Fruit fly (Drosophila melanogaster) whole organism, embryonic: ENCODE results near the gene CG2816.

Experiments
- CG10979 ChIP-seq: fragments of 200-800 bp; sonication (Bioruptor generic); optimal IDR thresholded peaks from 2 replicates; lab custom pipeline; 2018; ENCODE audit warnings: missing biosample characterization, mild to moderate bottlenecking, missing genetic modification characterization, moderate library complexity
- CG11695 ChIP-seq: fragments of 200-800 bp; sonication (Bioruptor generic); IDR thresholded peaks from 3 replicates; pipeline ENCODE4 v1.3.6; 2022; ENCODE audit warnings: missing biosample characterization, missing genetic modification characterization
- CG13296 ChIP-seq: fragments of 200-800 bp; sonication (Bioruptor generic); optimal IDR thresholded peaks from 3 replicates; lab custom pipeline; 2018; ENCODE audit warnings: missing biosample characterization, mild to moderate bottlenecking, missing genetic modification characterization
- CG17186 ChIP-seq: fragments of 200-800 bp; sonication (Bioruptor generic); optimal IDR thresholded peaks from 3 replicates; lab custom pipeline; 2017; ENCODE audit warnings: missing biosample characterization, missing genetic modification reagents, missing genetic modification characterization
- CG17802 ChIP-seq: fragments of 200-800 bp; sonication (Bioruptor generic); optimal IDR thresholded peaks from 2 replicates; lab custom pipeline; 2018; ENCODE audit warnings: missing biosample characterization, mild to moderate bottlenecking, missing genetic modification characterization, moderate library complexity
- CG1792 ChIP-seq: fragments of 200-800 bp; sonication (Bioruptor generic); optimal IDR thresholded peaks from 2 replicates; lab custom pipeline; 2016; ENCODE audit warnings: missing biosample characterization, missing genetic modification characterization
- CG18262 ChIP-seq: fragments of 200-800 bp; optimal IDR thresholded peaks from 3 replicates; lab custom pipeline; 2019; ENCODE audit warnings: missing biosample characterization, mild to moderate bottlenecking, missing genetic modification characterization, moderate library complexity
- CG18599 ChIP-seq: fragments of 200-800 bp; sonication (Bioruptor generic); optimal IDR thresholded peaks from 3 replicates; lab custom pipeline; 2017; ENCODE audit warnings: missing biosample characterization, missing genetic modification characterization, mild to moderate bottlenecking, moderate library complexity, missing genetic modification reagents
- CG18619 ChIP-seq: fragments of 200-800 bp; sonication (Bioruptor generic); optimal IDR thresholded peaks from 3 replicates; lab custom pipeline; 2017; ENCODE audit warnings: missing biosample characterization, mild to moderate bottlenecking, missing genetic modification characterization
- CG2712 ChIP-seq: fragments of 200-800 bp; optimal IDR thresholded peaks from 3 replicates; lab custom pipeline; 2019; ENCODE audit warnings: missing biosample characterization, mild to moderate bottlenecking, missing genetic modification characterization, moderate library complexity
- CG30403 ChIP-seq: fragments of 200-800 bp; sonication (Bioruptor generic); optimal IDR thresholded peaks from 3 replicates; lab custom pipeline; 2016; ENCODE audit warnings: missing biosample characterization, missing genetic modification characterization
- CG4328 ChIP-seq: fragments of 200-800 bp; sonication (Bioruptor generic); optimal IDR thresholded peaks from 3 replicates; lab custom pipeline; 2017; ENCODE audit warnings: missing biosample characterization, missing genetic modification reagents, missing genetic modification characterization
- CG4617 ChIP-seq: fragments of 200-800 bp; sonication (Bioruptor generic); optimal IDR thresholded peaks from 3 replicates; lab custom pipeline; 2016; ENCODE audit warnings: missing biosample characterization, missing genetic modification characterization, borderline replicate concordance
- CG6813 ChIP-seq: fragments of 200-800 bp; sonication (Bioruptor generic); optimal IDR thresholded peaks from 2 replicates; lab custom pipeline; 2017; ENCODE audit warnings: missing biosample characterization, missing genetic modification characterization, mild to moderate bottlenecking, moderate library complexity, missing genetic modification reagents
- CG7357 ChIP-seq: fragments of 200-800 bp; sonication (Bioruptor generic); IDR thresholded peaks from 3 replicates; pipeline ENCODE4 v1.3.6; 2022; ENCODE audit warnings: missing biosample characterization, missing genetic modification characterization
- CG7963 ChIP-seq: fragments of 200-800 bp; sonication (Bioruptor generic); IDR thresholded peaks from 3 replicates; pipeline ENCODE4 v1.3.6; 2022; ENCODE audit warnings: missing biosample characterization, missing genetic modification characterization; ENCODE audit not compliant: partially characterized antibody
- CG8924 ChIP-seq: fragments of 200-800 bp; optimal IDR thresholded peaks from 3 replicates; lab custom pipeline; 2019; ENCODE audit warnings: missing biosample characterization, mild to moderate bottlenecking, missing genetic modification characterization, moderate library complexity
- CG9215 ChIP-seq: fragments of 200-800 bp; sonication (Bioruptor generic); IDR thresholded peaks from 2 replicates; pipeline ENCODE4 v1.3.6; 2022; ENCODE audit warnings: missing biosample characterization, missing genetic modification characterization
- CTCF ChIP-seq: fragments of 200-800 bp; sonication (Bioruptor generic); optimal IDR thresholded peaks from 2 replicates; lab custom pipeline; 2017; ENCODE audit warnings: missing biosample characterization, mild to moderate bottlenecking, missing genetic modification characterization, moderate library complexity
- Camta ChIP-seq: fragments of 200-800 bp; sonication (Bioruptor generic); optimal IDR thresholded peaks from 2 replicates; lab custom pipeline; 2016; ENCODE audit warnings: missing biosample characterization, missing genetic modification characterization
- CrebB ChIP-seq: fragments of 200-800 bp; sonication (Bioruptor generic); optimal IDR thresholded peaks from 3 replicates; lab custom pipeline; 2018; ENCODE audit warnings: missing biosample characterization, mild to moderate bottlenecking, missing genetic modification characterization
- Dp ChIP-seq: fragments of 200-800 bp; sonication (Bioruptor generic); optimal IDR thresholded peaks from 2 replicates; lab custom pipeline; 2018; ENCODE audit warnings: missing biosample characterization, mild to moderate bottlenecking, missing genetic modification characterization, moderate library complexity
- Fer3 ChIP-seq: fragments of 200-800 bp; sonication (Bioruptor generic); optimal IDR thresholded peaks from 2 replicates; lab custom pipeline; 2018; ENCODE audit warnings: missing biosample characterization, mild to moderate bottlenecking, missing genetic modification characterization, moderate library complexity
- GATAe ChIP-seq: fragments of 200-800 bp; sonication (Bioruptor generic); conservative IDR thresholded peaks from 2 replicates; pipeline ENCODE4 v1.3.6; 2022; ENCODE audit warnings: missing biosample characterization, missing genetic modification characterization
- Hr3 ChIP-seq: fragments of 200-800 bp; sonication (Bioruptor generic); optimal IDR thresholded peaks from 3 replicates; lab custom pipeline; 2016; ENCODE audit warnings: missing biosample characterization, missing genetic modification characterization
- MTF-1 ChIP-seq: fragments of 200-800 bp; sonication (Bioruptor generic); optimal IDR thresholded peaks from 2 replicates; lab custom pipeline; 2018; ENCODE audit warnings: missing biosample characterization, mild to moderate bottlenecking, missing genetic modification characterization, borderline replicate concordance
- NFAT ChIP-seq: fragments of 200-800 bp; sonication (Bioruptor generic); IDR thresholded peaks from 2 replicates; pipeline ENCODE4 v1.3.6; 2022; ENCODE audit warnings: missing biosample characterization, missing genetic modification characterization
- PHDP ChIP-seq: fragments of 200-800 bp; sonication (Bioruptor generic); optimal IDR thresholded peaks from 3 replicates; lab custom pipeline; 2018; ENCODE audit warnings: missing biosample characterization, mild to moderate bottlenecking, missing genetic modification characterization, moderate library complexity
- Pdp1 ChIP-seq, 2 experiments: fragments of 200-800 bp; sonication (Bioruptor generic); optimal IDR thresholded peaks; 3 replicates each; lab custom pipeline; 2016; ENCODE audit warnings: missing biosample characterization in 2 of 2, missing genetic modification characterization in 2 of 2, mild to moderate bottlenecking in 1 of 2, moderate library complexity in 1 of 2
- Ssrp ChIP-seq: fragments of 200-800 bp; sonication (Bioruptor generic); optimal IDR thresholded peaks from 2 replicates; lab custom pipeline; 2018; ENCODE audit warnings: missing biosample characterization, mild to moderate bottlenecking, missing genetic modification characterization, moderate library complexity
- amos ChIP-seq: fragments of 200-800 bp; sonication (Bioruptor generic); IDR thresholded peaks from 2 replicates; pipeline ENCODE4 v1.3.6; 2022; ENCODE audit warnings: missing biosample characterization, missing genetic modification characterization; ENCODE audit not compliant: partially characterized antibody
- ap ChIP-seq: fragments of 200-800 bp; sonication (Bioruptor generic); IDR thresholded peaks from 2 replicates; pipeline ENCODE4 v1.3.6; 2022; ENCODE audit warnings: missing biosample characterization, missing genetic modification characterization
- ase ChIP-seq: fragments of 200-800 bp; sonication (Bioruptor generic); IDR thresholded peaks from 3 replicates; pipeline ENCODE4 v1.3.6; 2022; ENCODE audit warnings: missing biosample characterization, missing genetic modification characterization
- chn ChIP-seq: fragments of 200-800 bp; sonication (Bioruptor generic); optimal IDR thresholded peaks from 2 replicates; lab custom pipeline; 2016; ENCODE audit warnings: missing biosample characterization, missing genetic modification characterization
- dmrt99B ChIP-seq: fragments of 200-800 bp; sonication (Bioruptor generic); optimal IDR thresholded peaks from 2 replicates; lab custom pipeline; 2018; ENCODE audit warnings: missing biosample characterization, mild to moderate bottlenecking, missing genetic modification characterization, moderate library complexity
- gsb ChIP-seq: fragments of 200-800 bp; sonication (Bioruptor generic); IDR thresholded peaks from 2 replicates; pipeline ENCODE4 v1.3.6; 2022; ENCODE audit warnings: missing biosample characterization, missing genetic modification characterization
- hbn ChIP-seq: fragments of 200-800 bp; sonication (Bioruptor generic); IDR thresholded peaks from 2 replicates; pipeline ENCODE4 v1.3.6; 2022; ENCODE audit warnings: missing biosample characterization, missing genetic modification characterization; ENCODE audit not compliant: partially characterized antibody
- kay ChIP-seq: fragments of 200-800 bp; sonication (Bioruptor generic); optimal IDR thresholded peaks from 2 replicates; lab custom pipeline; 2016; ENCODE audit warnings: missing biosample characterization, missing genetic modification characterization
- lilli ChIP-seq: fragments of 200-800 bp; sonication (Bioruptor generic); optimal IDR thresholded peaks from 3 replicates; lab custom pipeline; 2016; ENCODE audit warnings: missing biosample characterization, missing genetic modification characterization
- maf-S ChIP-seq: fragments of 200-800 bp; sonication (Bioruptor generic); optimal IDR thresholded peaks from 2 replicates; lab custom pipeline; 2016; ENCODE audit warnings: missing biosample characterization, missing genetic modification characterization
- org-1 ChIP-seq: fragments of 200-800 bp; sonication (Bioruptor generic); optimal IDR thresholded peaks from 2 replicates; lab custom pipeline; 2017; ENCODE audit warnings: missing biosample characterization, missing genetic modification characterization
- pzg ChIP-seq: fragments of 200-800 bp; sonication (Bioruptor generic); optimal IDR thresholded peaks from 3 replicates; lab custom pipeline; 2018; ENCODE audit warnings: missing biosample characterization, mild to moderate bottlenecking, missing genetic modification characterization, moderate library complexity
- sens ChIP-seq: fragments of 200-800 bp; sonication (Bioruptor generic); peaks from one replicate; lab custom pipeline; 2016; ENCODE audit warnings: missing biosample characterization, missing genetic modification characterization
- sens-2 ChIP-seq: fragments of 200-800 bp; sonication (Bioruptor generic); IDR thresholded peaks from 2 replicates; pipeline ENCODE4 v1.3.6; 2022; ENCODE audit warnings: missing biosample characterization, missing genetic modification characterization
- so ChIP-seq: fragments of 200-800 bp; sonication (Bioruptor generic); IDR thresholded peaks from 3 replicates; pipeline ENCODE4 v1.3.6; 2022; ENCODE audit warnings: missing biosample characterization, missing genetic modification characterization
- sob ChIP-seq: fragments of 200-800 bp; sonication (Bioruptor generic); IDR thresholded peaks from 2 replicates; pipeline ENCODE4 v1.3.6; 2022; ENCODE audit warnings: missing biosample characterization, missing genetic modification characterization
- stwl ChIP-seq: fragments of 200-800 bp; sonication (Bioruptor generic); optimal IDR thresholded peaks from 3 replicates; lab custom pipeline; 2018; ENCODE audit warnings: missing biosample characterization, mild to moderate bottlenecking, missing genetic modification characterization, moderate library complexity
- sug ChIP-seq: fragments of 200-800 bp; optimal IDR thresholded peaks from 2 replicates; lab custom pipeline; 2019; ENCODE audit warnings: missing biosample characterization, mild to moderate bottlenecking, missing genetic modification characterization, moderate library complexity
- tap ChIP-seq: fragments of 200-800 bp; optimal IDR thresholded peaks from 3 replicates; lab custom pipeline; 2019; ENCODE audit warnings: missing biosample characterization, mild to moderate bottlenecking, missing genetic modification characterization, moderate library complexity
- vnd ChIP-seq: fragments of 200-800 bp; sonication (Bioruptor generic); IDR thresholded peaks from 3 replicates; pipeline ENCODE4 v1.3.6; 2022; ENCODE audit warnings: missing biosample characterization, missing genetic modification characterization; ENCODE audit not compliant: partially characterized antibody

The CG2816 gene

DNA sequence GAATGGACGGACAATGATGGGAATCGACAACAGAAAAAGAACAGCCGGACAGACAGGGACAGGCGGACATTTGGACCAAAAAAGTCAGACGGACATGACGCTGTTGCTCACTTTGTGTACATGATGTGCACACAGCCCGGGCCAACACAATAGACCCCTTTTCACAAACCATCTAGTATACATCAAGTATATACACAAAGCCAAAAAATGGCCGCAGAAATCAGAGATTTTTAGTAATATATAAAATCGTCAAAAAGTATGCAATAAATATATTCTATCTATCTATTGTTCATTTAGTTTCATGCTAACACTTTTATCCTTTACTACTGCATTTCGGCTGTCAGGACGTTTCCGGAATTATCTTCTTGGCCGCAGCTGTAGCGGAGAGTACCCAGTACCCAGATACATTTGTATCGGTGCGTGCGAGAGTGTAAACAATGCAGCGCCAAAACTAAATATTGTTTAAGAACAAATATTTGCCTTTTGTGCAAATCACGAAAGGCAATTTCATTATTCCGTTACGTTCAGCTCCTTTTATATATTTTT is 16.0 kb downstream of the CG2816 start (continued):
- TF ChIP-seq tap (tag; lab: Kevin White, UChicago) (peak; percentile 17), Pdp1 (GFP tag; optimal IDR thresholded peaks at IDR 0.05; lab: Kevin White, UChicago) (no peak), MTF-1 (GFP tag; lab: Kevin White, UChicago) (no peak), vnd (GFP tag; lab: Robert Waterston, UW) (no peak), kay (GFP tag; lab: Kevin White, UChicago) (no peak), so (GFP tag; lab: Robert Waterston, UW) (0 out of 3 replicates have a peak, but pooled peaks have one; percentile 33), PHDP (tag; lab: Kevin White, UChicago) (peak; percentile 36), CG10979 (tag; lab: Kevin White, UChicago) (no peak), CrebB (no peak), pzg (GFP tag; lab: Kevin White, UChicago) (no peak), CG17186 (GFP tag; lab: Kevin White, UChicago) (no peak), ase (no peak), ap (no peak), CG4617 (GFP tag; lab: Kevin White, UChicago) (no peak), CG11695 (GFP tag; lab: Robert Waterston, UW) (0 out of 3 replicates have a peak, but pooled peaks have one; percentile 20), NFAT (GFP tag; lab: Robert Waterston, UW) (no peak), sens (GFP tag; lab: Kevin White, UChicago) (peak; percentile 70), sug (peak; percentile 30), Ssrp (tag; lab: Kevin White, UChicago) (peak; percentile 7), gsb (0 out of 2 replicates have a peak, but pooled peaks have one; percentile 5), CG6813 (GFP tag; lab: Kevin White, UChicago) (peak; percentile 29), CG1792 (GFP tag; lab: Kevin White, UChicago) (no peak), chn (GFP tag; lab: Kevin White, UChicago) (no peak), CG18599 (peak; percentile 57), CG18619 (peak; percentile 8), org-1 (GFP tag; lab: Kevin White, UChicago) (peak; percentile 0), sob (GFP tag; lab: Robert Waterston, UW) (no peak), CG2712 (tag; lab: Kevin White, UChicago) (no peak), Camta (GFP tag; lab: Kevin White, UChicago) (no peak), sens-2 (GFP tag; lab: Robert Waterston, UW) (no peak), CG7963 (no peak), GATAe (GFP tag; lab: Robert Waterston, UW) (no peak), maf-S (GFP tag; lab: Kevin White, UChicago) (no peak), CG13296 (GFP tag; lab: Kevin White, UChicago) (peak; percentile 18), Fer3 (tag; lab: Kevin White, UChicago) (peak; percentile 27), CTCF (GFP tag; lab: Kevin White, UChicago) (peak; percentile 35), amos (GFP tag; lab: Robert Waterston, UW) (no peak), Hr3 (GFP tag; lab: Kevin White, UChicago) (no peak), CG30403 (peak; percentile 13), CG17802 (tag; lab: Kevin White, UChicago) (no peak), stwl (tag; lab: Kevin White, UChicago) (no peak), CG8924 (tag; lab: Kevin White, UChicago) (no peak), hbn (GFP tag; lab: Robert Waterston, UW) (no peak), lilli (GFP tag; lab: Kevin White, UChicago) (peak; percentile 23), dmrt99B (tag; lab: Kevin White, UChicago) (peak; percentile 58), CG4328 (no peak), Dp (no peak), CG18262 (tag; lab: Kevin White, UChicago) (no peak), CG9215 (GFP tag; lab: Robert Waterston, UW) (no peak), CG7357 (GFP tag; lab: Robert Waterston, UW) (no peak)
